Worm (Caenorhabditis elegans): ENCODE measurements around the gene T07C4.3.

T07C4.3 gene

ce11 chrIII:10335086-10335485, 16.9 kb upstream of the T07C4.3 start, which contains the start of gene ced-9:
Gene ced-9 (plus strand): TSS chrIII:10335172.
- TF ChIP-seq ceh-36 (tag; optimal IDR thresholded peaks at IDR 0.05), result no peak
- no peak for TF ChIP-seq ama-1 (optimal IDR thresholded peaks at IDR 0.05)
- TF ChIP-seq ceh-13 (GFP tag; optimal IDR thresholded peaks at IDR 0.05), result no peak

ce11 chrIII:10336109-10336508, 15.8 kb upstream of the T07C4.3 start:
- TF ChIP-seq hmg-4 (GFP tag; optimal IDR thresholded peaks at IDR 0.05) (no peak), tbx-11 (GFP tag; IDR thresholded peaks at IDR 0.05) (no peak), F13C5.2 (tag; optimal IDR thresholded peaks at IDR 0.05) (no peak)

ce11 chrIII:10337508-10338166, 14.3 kb upstream of the T07C4.3 start, which contains the start of gene ttr-15:
Gene ttr-15 (plus strand): TSS chrIII:10337847.
- TF ChIP-seq ama-1 (optimal IDR thresholded peaks at IDR 0.05) (no peak), hnd-1 (tag; optimal IDR thresholded peaks at IDR 0.05) (no peak), ets-7 (tag; optimal IDR thresholded peaks at IDR 0.05) (no peak), pes-1 (GFP tag; IDR thresholded peaks at IDR 0.05) (no peak), ceh-36 (tag; optimal IDR thresholded peaks at IDR 0.05) (no peak)

ce11 chrIII:10338992-10339852, 12.7 kb upstream of the T07C4.3 start:
- TF ChIP-seq aly-1 (tag; optimal IDR thresholded peaks at IDR 0.05) (no peak), hnd-1 (tag; optimal IDR thresholded peaks at IDR 0.05) (no peak), ceh-13 (GFP tag; optimal IDR thresholded peaks at IDR 0.05) (no peak), tbx-11 (GFP tag; IDR thresholded peaks at IDR 0.05) (no peak), B0310.2 (tag; optimal IDR thresholded peaks at IDR 0.05) (no peak), hmg-4 (GFP tag; optimal IDR thresholded peaks at IDR 0.05) (no peak), pes-1 (GFP tag; IDR thresholded peaks at IDR 0.05) (no peak), ceh-36 (tag; optimal IDR thresholded peaks at IDR 0.05) (no peak), ama-1 (optimal IDR thresholded peaks at IDR 0.05) (no peak)

ce11 chrIII:10339949-10340348, 12.0 kb upstream of the T07C4.3 start:
- TF ChIP-seq hnd-1 (tag; optimal IDR thresholded peaks at IDR 0.05) (no peak), sea-1 (GFP tag; conservative IDR thresholded peaks at IDR 0.05) (no peak), ama-1 (optimal IDR thresholded peaks at IDR 0.05) (no peak), aly-1 (tag; optimal IDR thresholded peaks at IDR 0.05) (no peak), B0310.2 (tag; optimal IDR thresholded peaks at IDR 0.05) (no peak), ceh-13 (GFP tag; optimal IDR thresholded peaks at IDR 0.05) (no peak), tbx-11 (GFP tag; IDR thresholded peaks at IDR 0.05) (no peak), pes-1 (GFP tag; IDR thresholded peaks at IDR 0.05) (no peak), hmg-4 (GFP tag; optimal IDR thresholded peaks at IDR 0.05) (no peak), F13C5.2 (tag; optimal IDR thresholded peaks at IDR 0.05) (no peak)

- TF ChIP-seq flt-1 (GFP tag; IDR thresholded peaks at IDR 0.05) (no peak), pes-1 (GFP tag; IDR thresholded peaks at IDR 0.05) (no peak), tbx-11 (GFP tag; IDR thresholded peaks at IDR 0.05) (no peak), F13C5.2 (tag; optimal IDR thresholded peaks at IDR 0.05) (no peak), ama-1 (optimal IDR thresholded peaks at IDR 0.05) (no peak), ceh-13 (GFP tag; optimal IDR thresholded peaks at IDR 0.05) (no peak), ceh-36 (tag; optimal IDR thresholded peaks at IDR 0.05) (no peak), hnd-1 (tag; optimal IDR thresholded peaks at IDR 0.05) (no peak), tbx-37 (GFP tag; conservative IDR thresholded peaks at IDR 0.05) (no peak), hmg-4 (GFP tag; optimal IDR thresholded peaks at IDR 0.05) (no peak)
Observed at ce11 chrIII:10341758-10342157, 10.2 kb upstream of the T07C4.3 start, which contains the start of gene tbx-9. Gene tbx-9 (minus strand): TSS chrIII:10341858.

- TF ChIP-seq tbx-11 (GFP tag; IDR thresholded peaks at IDR 0.05) (no peak), F13C5.2 (tag; optimal IDR thresholded peaks at IDR 0.05) (no peak), tra-4 (tag; optimal IDR thresholded peaks at IDR 0.05) (no peak), ceh-13 (GFP tag; optimal IDR thresholded peaks at IDR 0.05) (no peak), tbx-37 (GFP tag; conservative IDR thresholded peaks at IDR 0.05) (no peak), ceh-36 (tag; optimal IDR thresholded peaks at IDR 0.05) (no peak), flt-1 (GFP tag; IDR thresholded peaks at IDR 0.05) (no peak)
Observed at ce11 chrIII:10344762-10345161, 7.2 kb upstream of the T07C4.3 start.

- no peak for TF ChIP-seq pes-1 (GFP tag; IDR thresholded peaks at IDR 0.05)
- TF ChIP-seq ets-7 (tag; optimal IDR thresholded peaks at IDR 0.05), result no peak
- TF ChIP-seq sea-1 (GFP tag; conservative IDR thresholded peaks at IDR 0.05), result no peak
- TF ChIP-seq flt-1 (GFP tag; IDR thresholded peaks at IDR 0.05), result no peak
- no peak for TF ChIP-seq ceh-13 (GFP tag; optimal IDR thresholded peaks at IDR 0.05)
- no peak for TF ChIP-seq tbx-11 (GFP tag; IDR thresholded peaks at IDR 0.05)
- TF ChIP-seq ama-1 (optimal IDR thresholded peaks at IDR 0.05), result no peak
- TF ChIP-seq hnd-1 (tag; optimal IDR thresholded peaks at IDR 0.05), result no peak
- no peak for TF ChIP-seq ceh-36 (tag; optimal IDR thresholded peaks at IDR 0.05)
- no peak for TF ChIP-seq tbx-37 (GFP tag; conservative IDR thresholded peaks at IDR 0.05)
Observed at ce11 chrIII:10347049-10347448, 4.9 kb upstream of the T07C4.3 start, which contains the start of gene tbx-8. Gene tbx-8 (plus strand): TSS chrIII:10347349.

ce11 chrIII:10353423-10353822, 1.5 kb downstream of the T07C4.3 start:
- TF ChIP-seq tbx-11 (GFP tag; IDR thresholded peaks at IDR 0.05) (no peak), pes-1 (GFP tag; IDR thresholded peaks at IDR 0.05) (no peak), hmbx-1 (tag; optimal IDR thresholded peaks at IDR 0.05) (no peak), tbx-37 (GFP tag; conservative IDR thresholded peaks at IDR 0.05) (no peak), flt-1 (GFP tag; IDR thresholded peaks at IDR 0.05) (no peak), ceh-13 (GFP tag; optimal IDR thresholded peaks at IDR 0.05) (no peak), ceh-36 (tag; optimal IDR thresholded peaks at IDR 0.05) (no peak), B0310.2 (tag; optimal IDR thresholded peaks at IDR 0.05) (no peak), aly-1 (tag; optimal IDR thresholded peaks at IDR 0.05) (no peak)

Measured in whole organism, early embryonic.